Fruit fly (Drosophila melanogaster): ENCODE data around the gene tilB.

tilB gene

DNA sequence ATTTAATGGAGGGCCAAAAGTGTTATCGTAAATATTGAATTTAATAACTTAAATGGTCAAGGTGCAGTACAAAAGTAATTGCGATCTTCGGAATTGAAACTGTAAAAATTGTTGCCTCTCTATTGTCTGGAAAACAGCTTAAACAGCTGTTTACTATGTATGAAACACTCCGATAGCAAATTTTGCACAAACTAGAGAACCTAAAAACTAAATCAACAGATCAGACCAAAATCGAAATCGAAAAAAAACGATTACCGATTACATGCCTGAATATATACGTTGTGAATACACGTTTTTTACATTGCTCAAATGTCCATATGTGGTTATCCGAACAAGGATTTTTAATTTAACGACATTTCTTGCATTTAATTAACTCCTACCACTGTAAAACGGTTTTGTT lies 6.0 kb upstream of the tilB start (continued):
- 0 out of 3 replicates have a peak, but pooled peaks have one; percentile 32 for TF ChIP-seq HLH4C (GFP tag; IDR thresholded peaks at IDR 0.05; ENCODE audit: partially characterized antibody)
- TF ChIP-seq repo (GFP tag; optimal IDR thresholded peaks at IDR 0.05), result no peak
- peak; percentile 1 for TF ChIP-seq CG10267 (tag; optimal IDR thresholded peaks at IDR 0.05)
- no peak for TF ChIP-seq knrl (GFP tag; IDR thresholded peaks at IDR 0.05; ENCODE audit: partially characterized antibody)
- no peak for TF ChIP-seq Lim3 (GFP tag; IDR thresholded peaks at IDR 0.05)
- no peak for TF ChIP-seq ttk (GFP tag; IDR thresholded peaks at IDR 0.05)
- TF ChIP-seq CG7786 (GFP tag; optimal IDR thresholded peaks at IDR 0.05), result no peak
- no peak for TF ChIP-seq Oaz (GFP tag; IDR thresholded peaks at IDR 0.05)
- TF ChIP-seq gem (tag; optimal IDR thresholded peaks at IDR 0.05), result peak; percentile 26
- no peak for TF ChIP-seq gce (GFP tag; IDR thresholded peaks at IDR 0.05)
- no peak for TF ChIP-seq chm (GFP tag; IDR thresholded peaks at IDR 0.05)
- peak; percentile 28 for TF ChIP-seq Med (GFP tag)
- TF ChIP-seq BEAF-32 (GFP tag; optimal IDR thresholded peaks at IDR 0.05), result no peak
- no peak for TF ChIP-seq nau (GFP tag; optimal IDR thresholded peaks at IDR 0.05)
- TF ChIP-seq CG10959 (GFP tag; IDR thresholded peaks at IDR 0.05), result no peak
- TF ChIP-seq phol (tag; optimal IDR thresholded peaks at IDR 0.05), result no peak
- no peak for TF ChIP-seq NfI (GFP tag; optimal IDR thresholded peaks at IDR 0.05)
- no peak for TF ChIP-seq tgo (GFP tag; IDR thresholded peaks at IDR 0.05)
- no peak for TF ChIP-seq CG3838 (GFP tag; optimal IDR thresholded peaks at IDR 0.05)
- peak; percentile 9 for TF ChIP-seq lilli (GFP tag; optimal IDR thresholded peaks at IDR 0.05)
- TF ChIP-seq CG4617 (GFP tag; optimal IDR thresholded peaks at IDR 0.05; ENCODE audit: borderline replicate concordance), result no peak
- peak; percentile 98 for TF ChIP-seq CG17802 (tag; optimal IDR thresholded peaks at IDR 0.05)
- no peak for TF ChIP-seq chif (GFP tag; optimal IDR thresholded peaks at IDR 0.05)
- TF ChIP-seq Adf1 (GFP tag; IDR thresholded peaks at IDR 0.05), result no peak
- no peak for TF ChIP-seq Atf3 (GFP tag; optimal IDR thresholded peaks at IDR 0.05)
- no peak for TF ChIP-seq Doc2 (GFP tag; IDR thresholded peaks at IDR 0.05)
- TF ChIP-seq Ptx1 (GFP tag; IDR thresholded peaks at IDR 0.05), result no peak
- peak; percentile 26 for TF ChIP-seq stwl (tag; optimal IDR thresholded peaks at IDR 0.05)
- TF ChIP-seq salm (tag; optimal IDR thresholded peaks at IDR 0.05), result no peak
- no peak for TF ChIP-seq CG4707 (GFP tag; optimal IDR thresholded peaks at IDR 0.05)
- no peak for TF ChIP-seq Scr (GFP tag; IDR thresholded peaks at IDR 0.05; ENCODE audit: partially characterized antibody)
- TF ChIP-seq CG1603 (tag; optimal IDR thresholded peaks at IDR 0.05), result no peak
- TF ChIP-seq tna (GFP tag; IDR thresholded peaks at IDR 0.05; ENCODE audit: partially characterized antibody), result no peak; the same call in 1 of the 2 replicates
- TF ChIP-seq ATbp (GFP tag; optimal IDR thresholded peaks at IDR 0.05), result no peak
- TF ChIP-seq CG14860 (GFP tag; IDR thresholded peaks at IDR 0.05; ENCODE audit: partially characterized antibody), result no peak
- no peak for TF ChIP-seq sc (optimal IDR thresholded peaks at IDR 0.05)
- no peak for TF ChIP-seq sc (GFP tag; optimal IDR thresholded peaks at IDR 0.05)
- no peak for TF ChIP-seq grn (GFP tag; optimal IDR thresholded peaks at IDR 0.05)
- TF ChIP-seq slbo (GFP tag; IDR thresholded peaks at IDR 0.05), result peak; percentile 29; the same call in 1 of the 2 replicates
- peak; percentile 7 for TF ChIP-seq Meics (GFP tag; optimal IDR thresholded peaks at IDR 0.05)
- no peak for TF ChIP-seq peb (GFP tag; IDR thresholded peaks at IDR 0.05)
